Worm (Caenorhabditis elegans): ENCODE results near the gene col-128.

DNA sequence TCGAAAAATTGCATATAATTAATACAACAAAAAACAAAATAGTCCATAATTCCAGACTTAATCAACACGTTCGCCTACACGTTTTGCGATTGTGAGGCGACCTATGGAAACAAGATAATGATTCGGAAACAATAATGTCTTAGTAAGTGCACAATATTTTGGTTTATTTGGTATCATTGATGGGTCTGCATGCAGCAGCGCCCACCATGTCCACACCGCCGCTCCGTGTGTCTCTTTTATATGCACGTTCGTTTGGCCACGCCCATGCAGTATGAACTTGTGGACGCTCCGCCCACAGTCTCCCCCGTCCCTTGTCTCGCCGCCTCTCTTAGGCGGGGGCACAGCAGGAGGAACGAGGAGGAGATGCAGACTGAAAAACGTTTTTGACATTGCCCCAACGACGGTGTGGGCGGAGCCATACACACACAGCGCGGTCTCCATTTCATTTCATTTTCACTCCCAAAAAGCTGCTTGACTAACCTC lies 42.5 kb upstream of the col-128 start, which contains the start of gene mig-38:
- TF ChIP-seq npax-4 (tag; optimal IDR thresholded peaks at IDR 0.05): no peak
- no peak for TF ChIP-seq pat-9 (tag; optimal IDR thresholded peaks at IDR 0.05)
- TF ChIP-seq ceh-19 (GFP tag; optimal IDR thresholded peaks at IDR 0.05): no peak
- TF ChIP-seq ama-1 (optimal IDR thresholded peaks at IDR 0.05): peak; percentile 84
- TF ChIP-seq hlh-8 (tag; optimal IDR thresholded peaks at IDR 0.05): no peak
- TF ChIP-seq Y22D7AL.16 (tag; optimal IDR thresholded peaks at IDR 0.05): no peak
- no peak for TF ChIP-seq hlh-15 (tag; optimal IDR thresholded peaks at IDR 0.05)
- no peak for TF ChIP-seq unc-86 (tag; optimal IDR thresholded peaks at IDR 0.05)
- peak; percentile 57 for TF ChIP-seq ceh-18 (tag; optimal IDR thresholded peaks at IDR 0.05)
- TF ChIP-seq madf-2 (tag; optimal IDR thresholded peaks at IDR 0.05): no peak
- TF ChIP-seq K09A11.1 (tag; optimal IDR thresholded peaks at IDR 0.05; ENCODE audit: insufficient read depth): no peak
